Worm (Caenorhabditis elegans) whole organism, dauer: ENCODE measurements around the gene ceh-31.

Experiments used
- unc-62 ChIP-seq: sonication (generic microtip); optimal IDR thresholded peaks from 2 replicates; lab custom pipeline; 2017; ENCODE audit warnings: missing biosample characterization, missing genetic modification reagents, missing genetic modification characterization

ceh-31 gene

ce11 chrX:3023552-3024183 lies 46.6 kb downstream of the ceh-31 start:
- no peak for TF ChIP-seq unc-62

- no peak for TF ChIP-seq unc-62
These were observed 47.7 kb downstream of the ceh-31 start for ce11 chrX:3022330-3023088.

- no peak for TF ChIP-seq unc-62
These were observed 48.8 kb downstream of the ceh-31 start for ce11 chrX:3021466-3021865.

- no peak for TF ChIP-seq unc-62
These were observed 50.2 kb downstream of the ceh-31 start for ce11 chrX:3019996-3020395.
